Fruit fly (Drosophila melanogaster) whole organism, wandering third instar larva: ENCODE data around the gene ear.

ENCODE experiments used
- Abd-B ChIP-seq: fragments of >200 bp; optimal IDR thresholded peaks from 2 replicates; lab custom pipeline; 2017; ENCODE audit warnings: missing biosample characterization, missing genetic modification characterization
- HLH106 ChIP-seq: fragments of 200-800 bp; optimal IDR thresholded peaks from 3 replicates; lab custom pipeline; 2019; ENCODE audit warnings: missing biosample characterization, mild to moderate bottlenecking, missing genetic modification characterization, moderate library complexity
- Hr83 ChIP-seq: fragments of 200-300 bp; sonication (Bioruptor generic); optimal IDR thresholded peaks from 2 replicates; lab custom pipeline; 2016; ENCODE audit warnings: missing biosample characterization, mild to moderate bottlenecking, missing genetic modification characterization, moderate library complexity; ENCODE audit not compliant: poor library complexity, severe bottlenecking
- psq ChIP-seq: fragments of 200-800 bp; sonication (Bioruptor generic); optimal IDR thresholded peaks from 3 replicates; lab custom pipeline; 2017; ENCODE audit warnings: missing biosample characterization, mild to moderate bottlenecking, missing genetic modification characterization, moderate library complexity
- sv ChIP-seq: fragments of 200-800 bp; sonication (Bioruptor generic); optimal IDR thresholded peaks from 3 replicates; lab custom pipeline; 2016; ENCODE audit warnings: missing biosample characterization, missing genetic modification characterization

DNA sequence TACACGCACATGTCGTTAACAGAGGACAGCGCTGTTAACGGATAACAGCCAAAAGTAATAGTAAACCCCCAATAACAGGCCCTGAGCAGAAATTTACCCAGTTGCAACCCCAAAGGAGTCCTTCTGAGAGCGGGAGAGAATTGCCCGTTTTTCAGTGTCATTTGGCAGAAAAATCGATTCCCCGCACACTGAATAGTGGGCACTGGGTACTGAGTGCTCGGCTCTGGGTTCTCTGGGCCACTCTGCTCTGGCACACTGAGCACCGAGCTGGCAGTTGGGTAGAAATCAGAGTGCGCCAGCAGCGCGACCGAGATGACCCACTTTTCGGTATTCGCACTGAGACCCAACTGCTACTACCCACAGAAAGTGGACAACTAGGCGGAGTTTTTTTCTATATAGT lies 53.8 kb downstream of the ear start, which contains the start of gene Rbp:
- TF ChIP-seq sv (GFP tag; lab: Kevin White, UChicago) (no peak), psq (GFP tag; lab: Kevin White, UChicago) (no peak), Abd-B (GFP tag; lab: Kevin White, UChicago) (no peak), HLH106 (tag; lab: Kevin White, UChicago) (no peak), Hr83 (GFP tag; lab: Kevin White, UChicago) (no peak)
